Worm (Caenorhabditis elegans) whole organism, L4 larva: Measurements from ENCODE around the gene F40G12.11.
"Not testable (repeated sequence)": the region's sequence is repeated elsewhere in the genome, so short reads cannot be mapped to it uniquely, and the experiment has no call there.

ENCODE experiments used
- Y48G9A.11 ChIP-seq: fragments of 200-800 bp; sonication (Bioruptor generic); IDR thresholded peaks from 2 replicates; pipeline ENCODE4 v1.3.6; 2022; ENCODE audit warnings: missing genetic modification reagents, missing genetic modification characterization, missing compliant biosample characterization
- Y5F2A.4 ChIP-seq: fragments of 200-800 bp; sonication (Bioruptor generic); optimal IDR thresholded peaks from 2 replicates; lab custom pipeline; 2018; ENCODE audit warnings: mild to moderate bottlenecking, missing genetic modification characterization, missing compliant biosample characterization
- ZK337.2 ChIP-seq: fragments of 200-800 bp; sonication (Bioruptor generic); IDR thresholded peaks from 2 replicates; pipeline ENCODE4 v1.3.6; 2022; ENCODE audit warnings: missing genetic modification reagents, missing genetic modification characterization, missing compliant biosample characterization
- arid-1 ChIP-seq: fragments of 200-800 bp; sonication (Bioruptor generic); conservative IDR thresholded peaks from 2 replicates; pipeline ENCODE4 v1.3.6; 2022; ENCODE audit warnings: missing genetic modification reagents, missing genetic modification characterization, missing compliant biosample characterization
- ceh-32 ChIP-seq: sonication (generic microtip); optimal IDR thresholded peaks from 2 replicates; lab custom pipeline; 2016; ENCODE audit warnings: mild to moderate bottlenecking, missing genetic modification characterization, missing compliant biosample characterization; ENCODE audit not compliant: poor library complexity
- ceh-44 ChIP-seq: fragments of 200-800 bp; sonication (Bioruptor generic); IDR thresholded peaks from 2 replicates; pipeline ENCODE4 v1.3.6; 2022; ENCODE audit warnings: missing genetic modification reagents, missing genetic modification characterization, missing compliant biosample characterization
- ceh-82 ChIP-seq: sonication (generic microtip); optimal IDR thresholded peaks from 2 replicates; lab custom pipeline; 2017; ENCODE audit warnings: missing biosample characterization, missing genetic modification characterization
- daf-19 ChIP-seq: fragments of 200-800 bp; sonication (Bioruptor generic); conservative IDR thresholded peaks from 2 replicates; pipeline ENCODE4 v1.3.6; 2022; ENCODE audit warnings: missing genetic modification characterization, missing compliant biosample characterization
- dmd-8 ChIP-seq: fragments of 200-800 bp; sonication (Bioruptor generic); IDR thresholded peaks from 2 replicates; pipeline ENCODE4 v1.3.6; 2022; ENCODE audit warnings: missing genetic modification characterization, missing compliant biosample characterization
- dpl-1 ChIP-seq: fragments of 150-350 bp; optimal IDR thresholded peaks from 2 replicates; lab custom pipeline; 2014; ENCODE audit warnings: missing biosample characterization, missing genetic modification reagents, missing genetic modification characterization
- dve-1 ChIP-seq: sonication (generic microtip); optimal IDR thresholded peaks from 2 replicates; lab custom pipeline; 2017; ENCODE audit warnings: antibody characterized with exemption, mild to moderate bottlenecking, missing genetic modification characterization, missing compliant biosample characterization; ENCODE audit not compliant: insufficient read depth
- egl-43 ChIP-seq: fragments of 200-800 bp; sonication (Bioruptor generic); IDR thresholded peaks from 2 replicates; pipeline ENCODE4 v1.3.6; 2022; ENCODE audit warnings: missing genetic modification reagents, missing genetic modification characterization, missing compliant biosample characterization
- hmg-1.1 ChIP-seq: fragments of 200-800 bp; sonication (Bioruptor generic); IDR thresholded peaks from 2 replicates; pipeline ENCODE4 v1.3.6; 2022; ENCODE audit warnings: missing genetic modification reagents, missing genetic modification characterization, missing compliant biosample characterization
- jun-1 ChIP-seq: fragments of 150-350 bp; optimal IDR thresholded peaks from 2 replicates; lab custom pipeline; 2014; ENCODE audit warnings: missing biosample characterization, missing genetic modification reagents, missing genetic modification characterization
- lin-15B ChIP-seq: fragments of 150-350 bp; sonication (generic microtip); optimal IDR thresholded peaks from 3 replicates; lab custom pipeline; 2014; ENCODE audit warnings: missing biosample characterization, missing genetic modification characterization
- lin-29 ChIP-seq: fragments of 200-800 bp; sonication (Bioruptor generic); IDR thresholded peaks from 2 replicates; pipeline ENCODE4 v1.3.6; 2022; ENCODE audit warnings: missing genetic modification reagents, missing genetic modification characterization, missing compliant biosample characterization
- lin-38 ChIP-seq: fragments of 200-800 bp; sonication (Bioruptor generic); IDR thresholded peaks from 2 replicates; pipeline ENCODE4 v1.3.6; 2022; ENCODE audit warnings: missing genetic modification reagents, missing genetic modification characterization, missing compliant biosample characterization
- lin-39 ChIP-seq: fragments of 150-350 bp; optimal IDR thresholded peaks from 2 replicates; lab custom pipeline; 2014; ENCODE audit warnings: missing biosample characterization, missing genetic modification reagents, missing genetic modification characterization
- lsy-2 ChIP-seq, 2 experiments: fragments of 150-350 bp in 1 of 2; sonication (generic microtip) in 1 of 2; optimal IDR thresholded peaks; 2 replicates each; lab custom pipeline; 2014 to 2017; ENCODE audit warnings: missing biosample characterization in 2 of 2, missing genetic modification characterization in 2 of 2
- madf-9 ChIP-seq: fragments of 200-800 bp; sonication (Bioruptor generic); conservative IDR thresholded peaks from 2 replicates; pipeline ENCODE4 v1.3.6; 2022; ENCODE audit warnings: missing genetic modification reagents, missing genetic modification characterization, missing compliant biosample characterization
- nhr-10 ChIP-seq: fragments of 150-350 bp; optimal IDR thresholded peaks from 2 replicates; lab custom pipeline; 2014; ENCODE audit warnings: missing biosample characterization, missing genetic modification characterization
- nhr-11 ChIP-seq: fragments of 150-350 bp; optimal IDR thresholded peaks from 2 replicates; lab custom pipeline; 2014; ENCODE audit warnings: missing biosample characterization, missing genetic modification characterization
- nhr-111 ChIP-seq: fragments of 200-800 bp; sonication (Bioruptor generic); optimal IDR thresholded peaks from 2 replicates; lab custom pipeline; 2018; ENCODE audit warnings: mild to moderate bottlenecking, missing genetic modification characterization, missing compliant biosample characterization
- nhr-28 ChIP-seq: fragments of 150-350 bp; optimal IDR thresholded peaks from 2 replicates; lab custom pipeline; 2014; ENCODE audit warnings: missing biosample characterization, missing genetic modification characterization
- nhr-41 ChIP-seq: fragments of 200-800 bp; sonication (Bioruptor generic); IDR thresholded peaks from 2 replicates; pipeline ENCODE4 v1.3.6; 2022; ENCODE audit warnings: missing genetic modification reagents, missing genetic modification characterization, missing compliant biosample characterization
- nhr-42 ChIP-seq: fragments of 200-800 bp; sonication (Bioruptor generic); IDR thresholded peaks from 2 replicates; pipeline ENCODE4 v1.3.6; 2022; ENCODE audit warnings: missing genetic modification characterization, missing compliant biosample characterization
- nhr-6 ChIP-seq: fragments of 150-350 bp; optimal IDR thresholded peaks from 2 replicates; lab custom pipeline; 2014; ENCODE audit warnings: missing biosample characterization, missing genetic modification characterization
- nhr-76 ChIP-seq: fragments of 150-350 bp; optimal IDR thresholded peaks from 2 replicates; lab custom pipeline; 2014; ENCODE audit warnings: missing biosample characterization, missing genetic modification characterization
- pqm-1 ChIP-seq: sonication (generic microtip); optimal IDR thresholded peaks from 2 replicates; lab custom pipeline; 2017; ENCODE audit warnings: missing biosample characterization, missing genetic modification characterization
- saeg-2 ChIP-seq: fragments of 200-800 bp; sonication (Bioruptor generic); IDR thresholded peaks from 2 replicates; pipeline ENCODE4 v1.3.6; 2022; ENCODE audit warnings: missing genetic modification reagents, missing genetic modification characterization, missing compliant biosample characterization
- snpc-4 ChIP-seq: fragments of 150-350 bp; optimal IDR thresholded peaks from 2 replicates; lab custom pipeline; 2014; ENCODE audit warnings: missing biosample characterization, missing genetic modification characterization
- unc-39 ChIP-seq: sonication (generic microtip); optimal IDR thresholded peaks from 2 replicates; lab custom pipeline; 2017; ENCODE audit warnings: missing biosample characterization, missing genetic modification characterization
- unc-62 ChIP-seq, 3 experiments: fragments of 150-350 bp in 1 of 3; sonication (generic microtip); optimal IDR thresholded peaks in 2 of 3; peaks in 1 of 3; 1 replicate in 1 of 3; 2 replicates in 2 of 3; lab custom pipeline; 2014 to 2017; ENCODE audit warnings: missing biosample characterization in 3 of 3, missing genetic modification characterization in 3 of 3, missing genetic modification reagents in 3 of 3, missing genotype in 1 of 3
- zfp-2 ChIP-seq: sonication (generic microtip); optimal IDR thresholded peaks from 2 replicates; lab custom pipeline; 2016; ENCODE audit warnings: mild to moderate bottlenecking, missing genetic modification characterization, missing compliant biosample characterization
- zip-11 ChIP-seq: fragments of 200-800 bp; sonication (Bioruptor generic); IDR thresholded peaks from 2 replicates; pipeline ENCODE4 v1.3.6; 2022; ENCODE audit warnings: missing genetic modification characterization, missing compliant biosample characterization
- ztf-7 ChIP-seq: fragments of 150-350 bp; optimal IDR thresholded peaks from 2 replicates; lab custom pipeline; 2014; ENCODE audit warnings: missing biosample characterization, missing genetic modification characterization

Gene F40G12.11

DNA sequence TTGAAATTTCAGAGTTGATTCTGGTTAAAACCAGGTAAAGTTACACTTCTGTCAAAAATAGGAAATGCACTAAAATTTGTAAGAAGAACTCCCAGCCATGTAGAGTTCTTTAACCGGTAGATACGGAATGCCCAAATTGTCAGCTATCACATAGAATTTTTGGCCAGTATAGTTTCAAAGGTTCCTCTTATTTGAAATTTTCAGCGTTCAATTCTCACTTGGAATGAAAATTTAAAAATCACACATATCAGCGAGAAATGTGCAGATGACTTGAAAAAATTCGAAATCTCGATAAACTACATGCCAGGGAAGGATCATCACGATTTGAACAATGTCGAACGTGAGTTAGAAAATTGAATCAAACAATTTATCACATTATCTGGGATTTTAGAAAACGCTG lies 10.5 kb downstream of the F40G12.11 start, which contains the start of gene F14D7.3:
TSS of gene F14D7.3 (plus strand) at position 301 of the 400 bp plus-strand sequence.
- TF ChIP-seq nhr-11 = no peak
- TF ChIP-seq madf-9 (GFP tag; lab: Robert Waterston, UW) = no peak
- TF ChIP-seq Y5F2A.4 (GFP tag; lab: Kevin White, UChicago) = no peak

DNA sequence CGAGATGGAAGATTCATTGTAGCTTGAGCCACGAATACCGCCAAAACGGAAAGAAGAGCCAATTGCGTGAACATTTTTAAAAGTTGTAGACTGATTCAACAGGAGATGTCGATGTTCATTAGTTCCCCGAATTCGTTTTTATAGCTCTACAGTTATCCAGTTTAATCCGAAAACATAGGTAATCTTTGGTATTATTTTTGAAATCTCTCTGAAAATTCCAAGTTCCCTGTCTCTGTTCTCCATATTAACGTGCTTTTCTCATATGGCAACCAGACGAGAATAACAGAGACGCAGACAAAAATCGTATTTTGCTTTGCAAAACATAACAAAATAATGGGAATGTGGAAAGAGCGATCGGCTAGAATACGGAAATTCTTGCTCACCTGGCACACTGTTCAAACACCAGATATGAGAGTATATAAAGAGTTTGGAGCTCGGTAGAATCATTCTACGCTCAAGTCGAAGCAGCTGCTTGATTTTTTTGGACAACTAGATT lies 13.6 kb downstream of the F40G12.11 start, which contains the start of the genes spig-3 and F14D7.12:
TSS of gene spig-3 (minus strand) at position 101 of the 496 bp plus-strand sequence.
TSS of gene F14D7.12 (plus strand) at position 446 of the 496 bp plus-strand sequence.
- no peak for TF ChIP-seq lin-39
- TF ChIP-seq saeg-2 (GFP tag; lab: Robert Waterston, UW) = no peak
- TF ChIP-seq ztf-7 = no peak
- TF ChIP-seq nhr-76 (tag; lab: Kevin White, UChicago) = no peak
- TF ChIP-seq zip-11 = no peak
- TF ChIP-seq nhr-111 (GFP tag; lab: Kevin White, UChicago) = no peak
- no peak for TF ChIP-seq ZK337.2 (GFP tag; lab: Robert Waterston, UW)
- TF ChIP-seq nhr-41 (GFP tag; lab: Robert Waterston, UW) = no peak
- no peak for TF ChIP-seq ceh-82 (tag; lab: Kevin White, UChicago)
- no peak for TF ChIP-seq nhr-6 (tag; lab: Kevin White, UChicago)
- TF ChIP-seq hmg-1.1 (GFP tag; lab: Robert Waterston, UW) = no peak
- no peak for TF ChIP-seq nhr-42 (GFP tag; lab: Robert Waterston, UW)
- TF ChIP-seq daf-19 (GFP tag; lab: Robert Waterston, UW) = no peak
- no peak for TF ChIP-seq lin-38 (GFP tag; lab: Robert Waterston, UW)
- TF ChIP-seq, all 104 proteins: peak for 0

DNA sequence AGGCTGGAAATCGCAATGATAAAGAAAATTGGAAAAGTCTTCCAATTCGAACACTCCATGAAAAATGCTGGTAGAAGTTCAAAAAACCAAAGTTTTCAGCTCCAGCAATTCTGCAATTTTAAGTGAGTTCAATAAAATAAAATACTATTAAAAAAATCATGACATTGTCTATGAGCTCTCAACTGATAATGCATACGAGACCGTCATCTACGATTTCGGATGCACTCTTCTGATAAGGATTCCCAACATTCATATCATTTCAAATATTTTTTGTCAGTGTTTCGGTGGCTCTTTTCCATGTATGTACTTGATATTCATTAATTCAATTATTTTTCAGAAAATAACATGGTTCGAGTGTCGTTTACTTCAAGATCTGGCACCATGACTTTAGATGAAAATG lies 15.1 kb downstream of the F40G12.11 start, which contains the start of gene F14D7.6:
TSS of gene F14D7.6 (plus strand) at position 338 of the 400 bp plus-strand sequence.
- no peak for TF ChIP-seq unc-39 (tag; lab: Kevin White, UChicago)
- TF ChIP-seq nhr-6 (tag; lab: Kevin White, UChicago) = no peak
- peak; percentile 41 for TF ChIP-seq pqm-1
- no peak for TF ChIP-seq lsy-2 (tag; optimal IDR thresholded peaks at IDR 0.05; lab: Kevin White, UChicago)

DNA sequence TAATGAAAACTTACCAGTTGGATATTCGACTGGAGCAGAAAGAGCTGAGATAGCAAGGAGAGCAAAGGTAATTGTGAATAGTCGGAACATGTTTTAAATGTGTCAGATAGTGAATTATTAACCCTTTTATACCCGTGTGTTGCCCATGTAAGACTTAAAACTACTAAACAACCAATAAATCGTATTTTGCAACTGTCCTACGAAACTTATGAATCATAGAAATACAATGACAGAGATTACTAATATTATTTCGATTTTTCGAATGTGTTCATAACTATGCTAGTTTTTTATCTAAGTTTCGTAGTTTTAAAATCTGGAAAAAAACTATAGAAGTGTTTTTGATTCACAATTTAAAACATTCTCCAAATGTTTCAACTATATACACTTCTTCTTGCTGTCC lies 20.8 kb downstream of the F40G12.11 start, which contains the start of gene spig-4:
TSS of gene spig-4 (minus strand) at position 101 of the 400 bp plus-strand sequence.
- not testable (repeated sequence) for TF ChIP-seq dmd-8, lin-39, ceh-32

DNA sequence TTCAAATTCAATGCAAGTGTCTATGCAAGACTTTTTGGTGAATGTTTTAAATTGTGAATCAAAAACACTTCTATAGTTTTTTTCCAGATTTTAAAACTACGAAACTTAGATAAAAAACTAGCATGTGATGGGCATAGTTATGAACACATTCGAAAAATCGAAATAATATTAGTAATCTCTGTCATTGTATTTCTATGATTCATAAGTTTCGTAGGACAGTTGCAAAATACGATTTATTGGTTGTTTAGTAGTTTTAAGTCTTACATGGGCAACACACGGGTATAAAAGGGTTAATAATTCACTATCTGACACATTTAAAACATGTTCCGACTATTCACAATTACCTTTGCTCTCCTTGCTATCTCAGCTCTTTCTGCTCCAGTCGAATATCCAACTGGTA lies 22.2 kb downstream of the F40G12.11 start, which contains the start of gene spig-5:
TSS of gene spig-5 (plus strand) at position 301 of the 400 bp plus-strand sequence.
- TF ChIP-seq snpc-4 (tag; lab: Kevin White, UChicago); ceh-44; nhr-76 (tag; lab: Kevin White, UChicago): not testable (repeated sequence)
- TF ChIP-seq, all 104 proteins: peak for 0; not testable (repeated sequence) for 104

DNA sequence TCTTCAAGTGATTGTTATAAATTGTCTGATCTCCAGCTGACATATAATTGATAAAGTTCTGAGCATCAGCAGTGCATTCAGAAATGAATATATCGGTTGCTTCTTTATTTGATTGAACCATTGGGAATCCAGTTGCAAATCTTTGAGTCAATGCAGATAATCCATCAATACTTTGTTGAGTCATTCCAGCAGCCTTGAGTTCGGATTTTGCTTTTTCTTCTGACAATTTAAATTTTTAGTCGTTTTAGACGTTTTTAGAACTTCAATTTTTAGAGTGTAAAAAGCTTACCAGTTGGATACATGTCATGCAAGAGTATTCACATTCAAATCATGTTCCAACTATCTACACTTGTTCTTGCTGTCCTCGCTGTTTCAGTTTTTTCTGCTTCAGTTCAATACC lies 23.7 kb downstream of the F40G12.11 start, which contains the start of gene F14D7.14:
TSS of gene F14D7.14 (plus strand) at position 301 of the 400 bp plus-strand sequence.
- not testable (repeated sequence) for TF ChIP-seq lin-29 (GFP tag; lab: Robert Waterston, UW); zfp-2; arid-1

DNA sequence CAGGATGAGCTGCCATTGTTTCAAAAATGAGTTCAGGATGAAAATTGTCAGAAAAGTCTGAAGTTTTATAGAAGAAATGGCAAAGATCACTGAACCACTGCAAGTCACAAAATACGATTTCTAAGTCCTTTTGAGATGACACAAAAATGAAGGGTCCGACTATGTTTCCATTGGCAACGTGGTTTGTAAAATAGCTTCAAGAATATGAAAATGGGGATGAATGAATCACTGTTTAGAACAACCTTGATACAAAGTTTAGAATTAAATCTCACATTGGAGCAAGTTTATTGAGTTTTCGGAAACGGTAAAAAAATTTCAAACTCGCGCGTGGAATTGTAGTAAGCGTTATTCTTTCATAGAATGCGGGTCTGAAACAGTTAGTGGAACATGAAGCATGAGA lies 25.1 kb downstream of the F40G12.11 start, which contains the start of gene ddn-3:
TSS of gene ddn-3 (minus strand) at position 101 of the 400 bp plus-strand sequence.
- TF ChIP-seq jun-1 = no peak
- TF ChIP-seq nhr-10 (tag; lab: Kevin White, UChicago) = no peak
- TF ChIP-seq Y48G9A.11 (GFP tag; lab: Robert Waterston, UW) = no peak
- TF ChIP-seq dve-1 (tag; lab: Kevin White, UChicago) = no peak
- TF ChIP-seq unc-62 (GFP tag; optimal IDR thresholded peaks at IDR 0.05 in 1 of 2; lab: Kevin White, UChicago) = no peak
- TF ChIP-seq unc-62 (tag; optimal IDR thresholded peaks at IDR 0.05; lab: Kevin White, UChicago) = no peak
- no peak for TF ChIP-seq lin-15B (tag; lab: Kevin White, UChicago)
- TF ChIP-seq daf-19 (GFP tag; lab: Robert Waterston, UW) = no peak
- TF ChIP-seq nhr-28 (tag; lab: Kevin White, UChicago) = no peak
- TF ChIP-seq dpl-1 = no peak
- TF ChIP-seq egl-43 (GFP tag; lab: Robert Waterston, UW) = no peak
